Fruit fly (Drosophila melanogaster) whole organism, adult: ENCODE data around the gene Syx1A.

ENCODE experiments used
- CG11617 ChIP-seq: fragments of 200-800 bp; sonication (Bioruptor generic); optimal IDR thresholded peaks from 2 replicates; lab custom pipeline; 2017; ENCODE audit warnings: mild to moderate bottlenecking, missing biosample characterization, missing genetic modification reagents, missing genetic modification characterization
- CG12768 ChIP-seq: fragments of 200-800 bp; sonication (Bioruptor generic); optimal IDR thresholded peaks from 2 replicates; lab custom pipeline; 2017; ENCODE audit warnings: missing biosample characterization, missing genetic modification characterization, mild to moderate bottlenecking, moderate library complexity, missing genetic modification reagents
- CG14711 ChIP-seq: fragments of 200-800 bp; sonication (Bioruptor generic); optimal IDR thresholded peaks from 2 replicates; lab custom pipeline; 2018; ENCODE audit warnings: missing biosample characterization, mild to moderate bottlenecking, missing genetic modification characterization, moderate library complexity
- Clk ChIP-seq: fragments of 200-800 bp; sonication (Bioruptor generic); optimal IDR thresholded peaks from 2 replicates; lab custom pipeline; 2017; ENCODE audit warnings: missing biosample characterization, missing genetic modification characterization
- bab1 ChIP-seq: fragments of 200-800 bp; sonication (Bioruptor generic); optimal IDR thresholded peaks from 3 replicates; lab custom pipeline; 2019; ENCODE audit warnings: missing biosample characterization, mild to moderate bottlenecking, missing genetic modification characterization, moderate library complexity
- cic ChIP-seq: fragments of 200-800 bp; sonication (Bioruptor generic); optimal IDR thresholded peaks from 2 replicates; lab custom pipeline; 2017; ENCODE audit warnings: missing biosample characterization, mild to moderate bottlenecking, missing genetic modification characterization, moderate library complexity
- ovo ChIP-seq: fragments of 200-800 bp; sonication (Bioruptor generic); optimal IDR thresholded peaks from 2 replicates; lab custom pipeline; 2016; ENCODE audit warnings: missing biosample characterization, missing genetic modification characterization
- toe ChIP-seq: fragments of 200-800 bp; sonication (Bioruptor generic); optimal IDR thresholded peaks from 2 replicates; lab custom pipeline; 2016; ENCODE audit warnings: missing biosample characterization, missing genetic modification characterization

- no peak for TF ChIP-seq CG14711 (tag; lab: Kevin White, UChicago)
- no peak for TF ChIP-seq Clk (GFP tag; lab: Kevin White, UChicago)
- no peak for TF ChIP-seq CG11617
- no peak for TF ChIP-seq bab1
- TF ChIP-seq cic: no peak
- no peak for TF ChIP-seq ovo
- TF ChIP-seq CG12768 (GFP tag; lab: Kevin White, UChicago): no peak
- no peak for TF ChIP-seq toe
Observed at dm6 chr3R:24069965-24070364, 35.6 kb downstream of the Syx1A start.
